Worm (Caenorhabditis elegans): ENCODE data around the gene ttr-44.

ttr-44 gene

ce11 chrV:13512515-13512914 is 18.0 kb downstream of the ttr-44 start:
- TF ChIP-seq klf-2 (GFP tag; conservative IDR thresholded peaks at IDR 0.05) (no peak), cog-1 (tag; optimal IDR thresholded peaks at IDR 0.05) (no peak), flt-1 (GFP tag; IDR thresholded peaks at IDR 0.05) (no peak)

ce11 chrV:13511618-13512017 is 18.9 kb downstream of the ttr-44 start, which contains the start of gene avr-15:
TSS of gene avr-15 (minus strand) at chrV:13511718.
- TF ChIP-seq ztf-23 (GFP tag; IDR thresholded peaks at IDR 0.05) (no peak), ztf-29 (GFP tag; IDR thresholded peaks at IDR 0.05) (no peak), cog-1 (tag; optimal IDR thresholded peaks at IDR 0.05) (no peak), klf-2 (GFP tag; conservative IDR thresholded peaks at IDR 0.05) (no peak), med-1 (GFP tag; optimal IDR thresholded peaks at IDR 0.05; ENCODE audit: insufficient read depth) (no peak), T22C8.4 (GFP tag; IDR thresholded peaks at IDR 0.05) (no peak), ref-1 (GFP tag; conservative IDR thresholded peaks at IDR 0.05) (no peak), flt-1 (GFP tag; IDR thresholded peaks at IDR 0.05) (no peak), tab-1 (GFP tag; IDR thresholded peaks at IDR 0.05) (no peak)

ce11 chrV:13506321-13506720 is 24.2 kb downstream of the ttr-44 start, which contains the start of gene R11G10.4:
TSS of gene R11G10.4 (plus strand) at chrV:13506621.
- TF ChIP-seq cog-1 (tag; optimal IDR thresholded peaks at IDR 0.05), result no peak
- TF ChIP-seq T22C8.4 (GFP tag; IDR thresholded peaks at IDR 0.05), result no peak
- no peak for TF ChIP-seq flt-1 (GFP tag; IDR thresholded peaks at IDR 0.05)
- TF ChIP-seq tab-1 (GFP tag; IDR thresholded peaks at IDR 0.05), result no peak
- TF ChIP-seq klf-2 (GFP tag; conservative IDR thresholded peaks at IDR 0.05), result no peak
- TF ChIP-seq ref-1 (GFP tag; conservative IDR thresholded peaks at IDR 0.05), result no peak
- TF ChIP-seq ztf-23 (GFP tag; IDR thresholded peaks at IDR 0.05), result no peak
- TF ChIP-seq med-1 (GFP tag; optimal IDR thresholded peaks at IDR 0.05; ENCODE audit: insufficient read depth), result no peak
- TF ChIP-seq ztf-29 (GFP tag; IDR thresholded peaks at IDR 0.05), result no peak

ce11 chrV:13499227-13499626 is 31.3 kb downstream of the ttr-44 start:
- TF ChIP-seq tab-1 (GFP tag; IDR thresholded peaks at IDR 0.05), result no peak
- no peak for TF ChIP-seq cog-1 (tag; optimal IDR thresholded peaks at IDR 0.05)
- no peak for TF ChIP-seq T22C8.4 (GFP tag; IDR thresholded peaks at IDR 0.05)
- no peak for TF ChIP-seq ref-1 (GFP tag; conservative IDR thresholded peaks at IDR 0.05)
- no peak for TF ChIP-seq flt-1 (GFP tag; IDR thresholded peaks at IDR 0.05)

- TF ChIP-seq med-1 (GFP tag; optimal IDR thresholded peaks at IDR 0.05; ENCODE audit: insufficient read depth), result no peak
- no peak for TF ChIP-seq flt-1 (GFP tag; IDR thresholded peaks at IDR 0.05)
- TF ChIP-seq ztf-29 (GFP tag; IDR thresholded peaks at IDR 0.05), result no peak
- TF ChIP-seq klf-2 (GFP tag; conservative IDR thresholded peaks at IDR 0.05), result no peak
- no peak for TF ChIP-seq cog-1 (tag; optimal IDR thresholded peaks at IDR 0.05)
- TF ChIP-seq ref-1 (GFP tag; conservative IDR thresholded peaks at IDR 0.05), result no peak
- no peak for TF ChIP-seq T22C8.4 (GFP tag; IDR thresholded peaks at IDR 0.05)
- TF ChIP-seq tab-1 (GFP tag; IDR thresholded peaks at IDR 0.05), result no peak
- no peak for TF ChIP-seq ztf-23 (GFP tag; IDR thresholded peaks at IDR 0.05)
Measured at ce11 chrV:13497322-13497847, 33.2 kb downstream of the ttr-44 start, which contains the start of the genes eea-1 and gut-2. TSS of gene eea-1 (minus strand) at chrV:13497372. TSS of gene gut-2 (plus strand) at chrV:13497690.

- no peak for TF ChIP-seq med-1 (GFP tag; optimal IDR thresholded peaks at IDR 0.05; ENCODE audit: insufficient read depth)
- TF ChIP-seq ztf-23 (GFP tag; IDR thresholded peaks at IDR 0.05), result no peak
- no peak for TF ChIP-seq cog-1 (tag; optimal IDR thresholded peaks at IDR 0.05)
- TF ChIP-seq ztf-29 (GFP tag; IDR thresholded peaks at IDR 0.05), result no peak
- TF ChIP-seq klf-2 (GFP tag; conservative IDR thresholded peaks at IDR 0.05), result no peak
- TF ChIP-seq flt-1 (GFP tag; IDR thresholded peaks at IDR 0.05), result no peak
- no peak for TF ChIP-seq tab-1 (GFP tag; IDR thresholded peaks at IDR 0.05)
- TF ChIP-seq ref-1 (GFP tag; conservative IDR thresholded peaks at IDR 0.05), result no peak
- TF ChIP-seq T22C8.4 (GFP tag; IDR thresholded peaks at IDR 0.05), result no peak
Measured at ce11 chrV:13489830-13490229, 40.7 kb downstream of the ttr-44 start, which contains the start of gene T10G3.3. TSS of gene T10G3.3 (minus strand) at chrV:13490199.

- TF ChIP-seq med-1 (GFP tag; optimal IDR thresholded peaks at IDR 0.05; ENCODE audit: insufficient read depth) (no peak), ztf-29 (GFP tag; IDR thresholded peaks at IDR 0.05) (no peak), klf-2 (GFP tag; conservative IDR thresholded peaks at IDR 0.05) (no peak), ztf-23 (GFP tag; IDR thresholded peaks at IDR 0.05) (no peak), cog-1 (tag; optimal IDR thresholded peaks at IDR 0.05) (no peak), flt-1 (GFP tag; IDR thresholded peaks at IDR 0.05) (no peak), ref-1 (GFP tag; conservative IDR thresholded peaks at IDR 0.05) (no peak), T22C8.4 (GFP tag; IDR thresholded peaks at IDR 0.05) (no peak), tab-1 (GFP tag; IDR thresholded peaks at IDR 0.05) (no peak)
Measured at ce11 chrV:13488297-13488803, 42.2 kb downstream of the ttr-44 start.

- no peak for TF ChIP-seq tab-1 (GFP tag; IDR thresholded peaks at IDR 0.05)
Measured at ce11 chrV:13485732-13486131, 44.8 kb downstream of the ttr-44 start.

- TF ChIP-seq klf-2 (GFP tag; conservative IDR thresholded peaks at IDR 0.05) (no peak), flt-1 (GFP tag; IDR thresholded peaks at IDR 0.05) (no peak), ztf-29 (GFP tag; IDR thresholded peaks at IDR 0.05) (no peak), ref-1 (GFP tag; conservative IDR thresholded peaks at IDR 0.05) (no peak), med-1 (GFP tag; optimal IDR thresholded peaks at IDR 0.05; ENCODE audit: insufficient read depth) (no peak), T22C8.4 (GFP tag; IDR thresholded peaks at IDR 0.05) (no peak), ztf-23 (GFP tag; IDR thresholded peaks at IDR 0.05) (no peak), tab-1 (GFP tag; IDR thresholded peaks at IDR 0.05) (no peak), cog-1 (tag; optimal IDR thresholded peaks at IDR 0.05) (no peak)
Measured at ce11 chrV:13484339-13484738, 46.2 kb downstream of the ttr-44 start, which contains the start of gene T10G3.4. TSS of gene T10G3.4 (minus strand) at chrV:13484439.

ce11 chrV:13479766-13480165 is 50.8 kb downstream of the ttr-44 start, which contains the start of gene T10G3.2:
TSS of gene T10G3.2 (minus strand) at chrV:13479866.
- TF ChIP-seq T22C8.4 (GFP tag; IDR thresholded peaks at IDR 0.05) (no peak), flt-1 (GFP tag; IDR thresholded peaks at IDR 0.05) (no peak), klf-2 (GFP tag; conservative IDR thresholded peaks at IDR 0.05) (no peak), ref-1 (GFP tag; conservative IDR thresholded peaks at IDR 0.05) (no peak), ztf-23 (GFP tag; IDR thresholded peaks at IDR 0.05) (no peak), med-1 (GFP tag; optimal IDR thresholded peaks at IDR 0.05; ENCODE audit: insufficient read depth) (no peak), ztf-29 (GFP tag; IDR thresholded peaks at IDR 0.05) (no peak), cog-1 (tag; optimal IDR thresholded peaks at IDR 0.05) (no peak), tab-1 (GFP tag; IDR thresholded peaks at IDR 0.05) (no peak)

Measured in whole organism, midembryonic.